Worm (Caenorhabditis elegans) whole organism, midembryonic: ENCODE data around the gene ZK896.5.

ENCODE experiments used
- flt-1 ChIP-seq: fragments of 200-800 bp; sonication (Bioruptor generic); IDR thresholded peaks from 2 replicates; pipeline ENCODE4 v1.3.6; 2022; ENCODE audit warnings: missing genetic modification characterization, missing compliant biosample characterization
- klf-2 ChIP-seq: fragments of 200-800 bp; sonication (Bioruptor generic); conservative IDR thresholded peaks from 2 replicates; pipeline ENCODE4 v1.3.6; 2022; ENCODE audit warnings: missing genetic modification reagents, missing genetic modification characterization, missing compliant biosample characterization
- ref-1 ChIP-seq: fragments of 200-800 bp; sonication (Bioruptor generic); conservative IDR thresholded peaks from 2 replicates; pipeline ENCODE4 v1.3.6; 2022; ENCODE audit warnings: missing genetic modification reagents, missing genetic modification characterization, missing compliant biosample characterization
- ztf-29 ChIP-seq: fragments of 200-800 bp; sonication (Bioruptor generic); IDR thresholded peaks from 2 replicates; pipeline ENCODE4 v1.3.6; 2022; ENCODE audit warnings: missing genetic modification reagents, missing genetic modification characterization, missing compliant biosample characterization

DNA sequence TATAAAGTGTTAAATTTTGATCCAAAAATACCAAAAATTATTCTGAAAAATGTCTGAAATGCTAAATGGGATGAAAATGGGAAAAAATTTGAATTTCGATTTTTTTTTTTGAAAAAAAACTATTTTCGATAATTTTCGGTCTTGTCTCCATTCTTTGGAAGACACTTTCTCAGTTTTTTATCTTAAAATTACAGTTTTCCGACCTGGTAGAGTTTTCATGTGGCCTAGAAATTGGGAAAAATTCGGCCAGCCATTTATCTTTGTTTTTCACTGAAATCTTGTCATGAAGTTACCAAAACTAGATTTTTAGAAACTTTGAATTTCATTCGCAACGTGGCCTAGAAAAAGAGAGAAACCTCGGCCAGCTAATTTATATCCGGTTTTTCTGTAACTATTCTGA lies 38.6 kb downstream of the ZK896.5 start:
- TF ChIP-seq ztf-29 (GFP tag; lab: Robert Waterston, UW) (no peak), klf-2 (GFP tag; lab: Robert Waterston, UW) (no peak), ref-1 (GFP tag; lab: Robert Waterston, UW) (no peak), flt-1 (no peak)
